Fruit fly (Drosophila melanogaster) S2 (cell line): ENCODE results near the gene CG43954.

ENCODE experiments used
- CG8478 ChIP-seq: fragments of >200 bp; optimal IDR thresholded peaks from 2 replicates; lab custom pipeline; 2018
- CTCF ChIP-seq, 2 experiments: fragments of >200 bp; optimal IDR thresholded peaks; 2 replicates each; lab custom pipeline; 2018

- TF ChIP-seq CTCF (optimal IDR thresholded peaks at IDR 0.05; lab: Kevin White, UChicago) (no peak), CG8478 (no peak)
Measured at dm6 chr3L:16751487-16752054, 40.1 kb upstream of the CG43954 start.
